Fruit fly (Drosophila melanogaster) whole organism, embryonic: ENCODE measurements around the gene SmE.

Source experiments
- Abd-B ChIP-seq: fragments of 200-800 bp; sonication (Bioruptor generic); optimal IDR thresholded peaks from 2 replicates; lab custom pipeline; 2018; ENCODE audit warnings: missing biosample characterization, mild to moderate bottlenecking, missing genetic modification characterization, moderate library complexity
- Antp ChIP-seq: fragments of 200-800 bp; sonication (Bioruptor generic); optimal IDR thresholded peaks from 3 replicates; lab custom pipeline; 2016; ENCODE audit warnings: missing biosample characterization, missing genetic modification characterization
- B-H1 ChIP-seq: fragments of 200-800 bp; sonication (Bioruptor generic); IDR thresholded peaks from 3 replicates; pipeline ENCODE4 v1.3.6; 2022; ENCODE audit warnings: missing biosample characterization, missing genetic modification characterization
- BEAF-32 ChIP-seq: fragments of 200-800 bp; sonication (Bioruptor generic); optimal IDR thresholded peaks from 3 replicates; lab custom pipeline; 2017; ENCODE audit warnings: missing biosample characterization, missing genetic modification characterization, mild to moderate bottlenecking, moderate library complexity, missing genetic modification reagents
- Blimp-1 ChIP-seq: fragments of 200-800 bp; sonication (Bioruptor generic); optimal IDR thresholded peaks from 3 replicates; lab custom pipeline; 2018; ENCODE audit warnings: missing biosample characterization, missing genetic modification characterization, mild to moderate bottlenecking, moderate library complexity, missing genetic modification reagents
- CG10209 ChIP-seq: fragments of 200-800 bp; sonication (Bioruptor generic); optimal IDR thresholded peaks from 3 replicates; lab custom pipeline; 2017; ENCODE audit warnings: missing biosample characterization, mild to moderate bottlenecking, missing genetic modification characterization, missing genetic modification reagents
- CG11093 ChIP-seq: fragments of 200-800 bp; sonication (Bioruptor generic); IDR thresholded peaks from 3 replicates; pipeline ENCODE4 v1.3.6; 2022; ENCODE audit warnings: missing biosample characterization, missing genetic modification characterization
- CG14667 ChIP-seq: fragments of 200-800 bp; sonication (Bioruptor generic); IDR thresholded peaks from 2 replicates; pipeline ENCODE4 v1.3.6; 2022; ENCODE audit warnings: missing biosample characterization, missing genetic modification characterization
- CG1647 ChIP-seq: fragments of 200-800 bp; sonication (Bioruptor generic); optimal IDR thresholded peaks from 3 replicates; lab custom pipeline; 2016; ENCODE audit warnings: missing biosample characterization, missing genetic modification characterization
- CG16779 ChIP-seq: fragments of 200-800 bp; sonication (Bioruptor generic); IDR thresholded peaks from 2 replicates; pipeline ENCODE4 v1.3.6; 2022; ENCODE audit warnings: missing biosample characterization, missing genetic modification characterization
- CG2889 ChIP-seq: fragments of 200-800 bp; sonication (Bioruptor generic); IDR thresholded peaks from 3 replicates; pipeline ENCODE4 v1.3.6; 2022; ENCODE audit warnings: missing biosample characterization, missing genetic modification characterization
- CG3407 ChIP-seq: fragments of 200-800 bp; sonication (Bioruptor generic); optimal IDR thresholded peaks from 2 replicates; lab custom pipeline; 2018; ENCODE audit warnings: missing biosample characterization, mild to moderate bottlenecking, missing genetic modification characterization
- CG34376 ChIP-seq: fragments of 200-800 bp; sonication (Bioruptor generic); optimal IDR thresholded peaks from 2 replicates; lab custom pipeline; 2018; ENCODE audit warnings: missing biosample characterization, mild to moderate bottlenecking, missing genetic modification characterization
- CG4617 ChIP-seq: fragments of 200-800 bp; sonication (Bioruptor generic); optimal IDR thresholded peaks from 3 replicates; lab custom pipeline; 2016; ENCODE audit warnings: missing biosample characterization, missing genetic modification characterization, borderline replicate concordance
- CG4707 ChIP-seq: fragments of 200-800 bp; sonication (Bioruptor generic); optimal IDR thresholded peaks from 2 replicates; lab custom pipeline; 2018; ENCODE audit warnings: missing biosample characterization, mild to moderate bottlenecking, missing genetic modification characterization, moderate library complexity
- CG5245 ChIP-seq: fragments of 200-800 bp; sonication (Bioruptor generic); optimal IDR thresholded peaks from 3 replicates; lab custom pipeline; 2016; ENCODE audit warnings: missing biosample characterization, missing genetic modification characterization
- CG6272 ChIP-seq: fragments of 200-800 bp; sonication (Bioruptor generic); IDR thresholded peaks from 2 replicates; pipeline ENCODE4 v1.3.6; 2022; ENCODE audit warnings: missing biosample characterization, missing genetic modification characterization
- CG7745 ChIP-seq: fragments of 200-800 bp; sonication (Bioruptor generic); optimal IDR thresholded peaks from 2 replicates; lab custom pipeline; 2018; ENCODE audit warnings: missing biosample characterization, mild to moderate bottlenecking, missing genetic modification characterization, moderate library complexity
- CG7786 ChIP-seq: fragments of 200-800 bp; sonication (Bioruptor generic); optimal IDR thresholded peaks from 2 replicates; lab custom pipeline; 2016; ENCODE audit warnings: missing biosample characterization, missing genetic modification characterization
- CG8089 ChIP-seq: fragments of 200-800 bp; sonication (Bioruptor generic); optimal IDR thresholded peaks from 3 replicates; lab custom pipeline; 2016; ENCODE audit warnings: missing biosample characterization, missing genetic modification characterization
- CG8924 ChIP-seq: fragments of 200-800 bp; optimal IDR thresholded peaks from 3 replicates; lab custom pipeline; 2019; ENCODE audit warnings: missing biosample characterization, mild to moderate bottlenecking, missing genetic modification characterization, moderate library complexity
- CkIIα-i1 ChIP-seq: fragments of 200-800 bp; sonication (Bioruptor generic); IDR thresholded peaks from 2 replicates; pipeline ENCODE4 v1.3.6; 2022; ENCODE audit warnings: missing biosample characterization, missing genetic modification characterization
- Dp ChIP-seq: fragments of 200-800 bp; sonication (Bioruptor generic); optimal IDR thresholded peaks from 2 replicates; lab custom pipeline; 2018; ENCODE audit warnings: missing biosample characterization, mild to moderate bottlenecking, missing genetic modification characterization, moderate library complexity
- Dref ChIP-seq: fragments of 200-800 bp; sonication (Bioruptor generic); IDR thresholded peaks from 2 replicates; pipeline ENCODE4 v1.3.6; 2022; ENCODE audit warnings: missing biosample characterization, missing genetic modification characterization
- ERR ChIP-seq: fragments of 200-800 bp; sonication (Bioruptor generic); optimal IDR thresholded peaks from 2 replicates; lab custom pipeline; 2016; ENCODE audit warnings: missing biosample characterization, missing genetic modification characterization
- HHEX ChIP-seq: fragments of 200-800 bp; sonication (Bioruptor generic); optimal IDR thresholded peaks from 3 replicates; lab custom pipeline; 2017; ENCODE audit warnings: missing biosample characterization, mild to moderate bottlenecking, missing genetic modification characterization, missing genetic modification reagents
- HLHmδ ChIP-seq: fragments of 200-800 bp; sonication (Bioruptor generic); optimal IDR thresholded peaks from 2 replicates; lab custom pipeline; 2018; ENCODE audit warnings: missing biosample characterization, mild to moderate bottlenecking, missing genetic modification characterization, moderate library complexity
- HmgD ChIP-seq: fragments of 200-800 bp; sonication (Bioruptor generic); optimal IDR thresholded peaks from 3 replicates; lab custom pipeline; 2016; ENCODE audit warnings: missing biosample characterization, missing genetic modification characterization
- MESR4 ChIP-seq: fragments of 200-800 bp; sonication (Bioruptor generic); optimal IDR thresholded peaks from 2 replicates; lab custom pipeline; 2018; ENCODE audit warnings: missing biosample characterization, mild to moderate bottlenecking, missing genetic modification characterization, moderate library complexity
- Mad ChIP-seq: fragments of 200-800 bp; sonication (Bioruptor generic); optimal IDR thresholded peaks from 2 replicates; lab custom pipeline; 2016; ENCODE audit warnings: missing biosample characterization, missing genetic modification characterization
- NC2α ChIP-seq: fragments of 200-800 bp; sonication (Bioruptor generic); optimal IDR thresholded peaks from 2 replicates; lab custom pipeline; 2016; ENCODE audit warnings: missing biosample characterization, missing genetic modification characterization
- Opbp ChIP-seq: fragments of 200-800 bp; sonication (Bioruptor generic); IDR thresholded peaks from 3 replicates; pipeline ENCODE4 v1.3.6; 2022; ENCODE audit warnings: missing biosample characterization, missing genetic modification characterization; ENCODE audit not compliant: partially characterized antibody
- PHDP ChIP-seq: fragments of 200-800 bp; sonication (Bioruptor generic); optimal IDR thresholded peaks from 3 replicates; lab custom pipeline; 2018; ENCODE audit warnings: missing biosample characterization, mild to moderate bottlenecking, missing genetic modification characterization, moderate library complexity
- Rx ChIP-seq: fragments of 200-800 bp; sonication (Bioruptor generic); IDR thresholded peaks from 2 replicates; pipeline ENCODE4 v1.3.6; 2022; ENCODE audit warnings: missing biosample characterization, missing genetic modification characterization
- Sox100B ChIP-seq: fragments of 200-800 bp; sonication (Bioruptor generic); optimal IDR thresholded peaks from 3 replicates; lab custom pipeline; 2018; ENCODE audit warnings: missing biosample characterization, mild to moderate bottlenecking, missing genetic modification characterization
- Sry-δ ChIP-seq: fragments of 200-800 bp; sonication (Bioruptor generic); optimal IDR thresholded peaks from 2 replicates; lab custom pipeline; 2016; ENCODE audit warnings: missing biosample characterization, missing genetic modification characterization
- bab2 ChIP-seq: fragments of 200-800 bp; sonication (Bioruptor generic); optimal IDR thresholded peaks from 2 replicates; lab custom pipeline; 2016; ENCODE audit warnings: missing biosample characterization, missing genetic modification characterization
- chinmo ChIP-seq: fragments of 200-800 bp; sonication (Bioruptor generic); IDR thresholded peaks from 4 replicates; pipeline ENCODE4 v1.3.6; 2022; ENCODE audit warnings: missing biosample characterization, missing genetic modification characterization; ENCODE audit not compliant: partially characterized antibody
- ci ChIP-seq: fragments of 200-800 bp; sonication (Bioruptor generic); IDR thresholded peaks from 3 replicates; pipeline ENCODE4 v1.3.6; 2022; ENCODE audit warnings: missing biosample characterization, missing genetic modification characterization
- crol ChIP-seq: fragments of 200-800 bp; sonication (Bioruptor generic); IDR thresholded peaks from 2 replicates; pipeline ENCODE4 v1.3.6; 2022; ENCODE audit warnings: missing biosample characterization, missing genetic modification characterization
- esg ChIP-seq: fragments of 200-800 bp; sonication (Bioruptor generic); conservative IDR thresholded peaks from 2 replicates; pipeline ENCODE4 v1.3.6; 2022; ENCODE audit warnings: missing biosample characterization, missing genetic modification characterization
- grau ChIP-seq: fragments of 200-800 bp; optimal IDR thresholded peaks from 3 replicates; lab custom pipeline; 2019; ENCODE audit warnings: missing biosample characterization, mild to moderate bottlenecking, missing genetic modification characterization, moderate library complexity
- ham ChIP-seq: fragments of 200-800 bp; sonication (Bioruptor generic); IDR thresholded peaks from 2 replicates; pipeline ENCODE4 v1.3.6; 2022; ENCODE audit warnings: missing biosample characterization, missing genetic modification characterization
- insv ChIP-seq, 2 experiments: fragments of 200-800 bp; sonication (Bioruptor generic); optimal IDR thresholded peaks; 3 replicates each; lab custom pipeline; 2016 to 2018; ENCODE audit warnings: missing biosample characterization in 2 of 2, missing genetic modification characterization in 2 of 2
- jigr1 ChIP-seq: fragments of 200-800 bp; sonication (Bioruptor generic); IDR thresholded peaks from 3 replicates; pipeline ENCODE4 v1.3.6; 2022; ENCODE audit warnings: missing biosample characterization, missing genetic modification characterization
- ken ChIP-seq: fragments of 200-800 bp; sonication (Bioruptor generic); IDR thresholded peaks from 3 replicates; pipeline ENCODE4 v1.3.6; 2022; ENCODE audit warnings: missing biosample characterization, missing genetic modification characterization
- onecut ChIP-seq: fragments of 200-800 bp; sonication (Bioruptor generic); IDR thresholded peaks from 2 replicates; pipeline ENCODE4 v1.3.6; 2022; ENCODE audit warnings: missing biosample characterization, missing genetic modification characterization
- org-1 ChIP-seq: fragments of 200-800 bp; sonication (Bioruptor generic); optimal IDR thresholded peaks from 2 replicates; lab custom pipeline; 2017; ENCODE audit warnings: missing biosample characterization, missing genetic modification characterization
- run ChIP-seq: fragments of 200-800 bp; sonication (Bioruptor generic); optimal IDR thresholded peaks from 3 replicates; lab custom pipeline; 2018; ENCODE audit warnings: missing biosample characterization, mild to moderate bottlenecking, missing genetic modification characterization
- sqz ChIP-seq: fragments of 200-800 bp; sonication (Bioruptor generic); optimal IDR thresholded peaks from 3 replicates; lab custom pipeline; 2018; ENCODE audit warnings: missing biosample characterization, mild to moderate bottlenecking, missing genetic modification characterization
- stwl ChIP-seq: fragments of 200-800 bp; sonication (Bioruptor generic); optimal IDR thresholded peaks from 3 replicates; lab custom pipeline; 2018; ENCODE audit warnings: missing biosample characterization, mild to moderate bottlenecking, missing genetic modification characterization, moderate library complexity

Gene SmE

dm6 chr2L:7916368-7916767 is 31.1 kb upstream of the SmE start:
- TF ChIP-seq PHDP (tag; lab: Kevin White, UChicago) (peak; percentile 78), ERR (no peak), Mad (GFP tag; lab: Kevin White, UChicago) (no peak), HmgD (GFP tag; lab: Kevin White, UChicago) (no peak), stwl (tag; lab: Kevin White, UChicago) (no peak), CG1647 (GFP tag; lab: Kevin White, UChicago) (no peak), Dref (GFP tag; lab: Robert Waterston, UW) (no peak), Antp (GFP tag; lab: Kevin White, UChicago) (peak; percentile 39), org-1 (GFP tag; lab: Kevin White, UChicago) (peak; percentile 56), Sox100B (peak; percentile 48), insv (GFP tag; optimal IDR thresholded peaks at IDR 0.05; lab: Kevin White, UChicago) (no peak), Dp (GFP tag; lab: Kevin White, UChicago) (no peak), run (tag; lab: Kevin White, UChicago) (peak; percentile 43), chinmo (GFP tag; lab: Robert Waterston, UW) (no peak), CG5245 (GFP tag; lab: Kevin White, UChicago) (no peak), Sry-δ (GFP tag; lab: Kevin White, UChicago) (no peak), CG11093 (GFP tag; lab: Robert Waterston, UW) (peak; percentile 46; the same call in 1 of the 3 replicates), CG2889 (GFP tag; lab: Robert Waterston, UW) (peak; percentile 79; the same call in 2 of the 3 replicates), HHEX (GFP tag; lab: Kevin White, UChicago) (peak; percentile 39), Blimp-1 (GFP tag; lab: Kevin White, UChicago) (peak; percentile 10), CG7745 (no peak), CG3407 (GFP tag; lab: Kevin White, UChicago) (peak; percentile 53), Abd-B (GFP tag; lab: Kevin White, UChicago) (peak; percentile 55), CG14667 (GFP tag; lab: Robert Waterston, UW) (no peak; the same call in none of the 2 replicates), ci (peak; percentile 84), Rx (GFP tag; lab: Robert Waterston, UW) (peak; percentile 46), CkIIα-i1 (GFP tag; lab: Robert Waterston, UW) (0 out of 2 replicates have a peak, but pooled peaks have one; percentile 35), jigr1 (no peak), NC2α (GFP tag; lab: Kevin White, UChicago) (no peak), MESR4 (GFP tag; lab: Kevin White, UChicago) (no peak), B-H1 (GFP tag; lab: Robert Waterston, UW) (peak; percentile 63), CG7786 (GFP tag; lab: Kevin White, UChicago) (peak; percentile 59), Opbp (GFP tag; lab: Robert Waterston, UW) (no peak), CG8089 (GFP tag; lab: Kevin White, UChicago) (peak; percentile 31), crol (GFP tag; lab: Robert Waterston, UW) (peak; percentile 66), BEAF-32 (GFP tag; lab: Kevin White, UChicago) (no peak), CG4707 (no peak), CG10209 (peak; percentile 76), ken (GFP tag; lab: Robert Waterston, UW) (peak; percentile 68; the same call in 2 of the 3 replicates), CG16779 (no peak), bab2 (GFP tag; lab: Kevin White, UChicago) (no peak), grau (peak; percentile 75), esg (GFP tag; lab: Robert Waterston, UW) (peak; percentile 85), ham (GFP tag; lab: Robert Waterston, UW) (peak; percentile 53), CG34376 (GFP tag; lab: Kevin White, UChicago) (no peak), CG8924 (tag; lab: Kevin White, UChicago) (peak; percentile 63), CG6272 (GFP tag; lab: Robert Waterston, UW) (peak; percentile 54; the same call in 1 of the 2 replicates), HLHmδ (no peak), sqz (GFP tag; lab: Kevin White, UChicago) (no peak), CG4617 (GFP tag; lab: Kevin White, UChicago) (peak; percentile 12), onecut (GFP tag; lab: Robert Waterston, UW) (peak; percentile 45)
